Worm (Caenorhabditis elegans) whole organism, L4 larva: ENCODE results near the gene clic-1.
A peak's percentile ranks its signal among the peaks of the same experiment; 100 is the strongest.

Experiments used
- F10B5.3 ChIP-seq: sonication (generic microtip); optimal IDR thresholded peaks from 2 replicates; lab custom pipeline; 2016; ENCODE audit warnings: mild to moderate bottlenecking, missing genetic modification characterization, missing compliant biosample characterization
- F26F4.8 ChIP-seq: fragments of 200-800 bp; sonication (Bioruptor generic); conservative IDR thresholded peaks from 2 replicates; pipeline ENCODE4 v1.3.6; 2022; ENCODE audit warnings: missing genetic modification characterization, missing compliant biosample characterization
- F37D6.2 ChIP-seq: sonication (generic microtip); optimal IDR thresholded peaks from 2 replicates; lab custom pipeline; 2016; ENCODE audit warnings: mild to moderate bottlenecking, missing genetic modification characterization, missing compliant biosample characterization
- R02D3.7 ChIP-seq: fragments of 150-350 bp; sonication (generic microtip); optimal IDR thresholded peaks from 3 replicates; lab custom pipeline; 2014; ENCODE audit warnings: missing biosample characterization, missing genetic modification characterization
- Y48G9A.11 ChIP-seq: fragments of 200-800 bp; sonication (Bioruptor generic); IDR thresholded peaks from 2 replicates; pipeline ENCODE4 v1.3.6; 2022; ENCODE audit warnings: missing genetic modification reagents, missing genetic modification characterization, missing compliant biosample characterization
- Y5F2A.4 ChIP-seq: fragments of 200-800 bp; sonication (Bioruptor generic); optimal IDR thresholded peaks from 2 replicates; lab custom pipeline; 2018; ENCODE audit warnings: mild to moderate bottlenecking, missing genetic modification characterization, missing compliant biosample characterization
- Y75B8A.6 ChIP-seq: fragments of 200-800 bp; sonication (Bioruptor generic); IDR thresholded peaks from 2 replicates; pipeline ENCODE4 v1.3.6; 2022; ENCODE audit warnings: missing genetic modification reagents, missing genetic modification characterization, missing compliant biosample characterization
- aha-1 ChIP-seq: fragments of 150-350 bp; peaks from one replicate; lab custom pipeline; 2014; ENCODE audit warnings: missing biosample characterization, missing genetic modification characterization
- aly-2 ChIP-seq: sonication (generic microtip); optimal IDR thresholded peaks from 2 replicates; lab custom pipeline; 2018; ENCODE audit warnings: missing biosample characterization, missing genetic modification characterization
- ceh-20 ChIP-seq: fragments of 200-800 bp; sonication (Bioruptor generic); IDR thresholded peaks from 2 replicates; pipeline ENCODE4 v1.3.6; 2022; ENCODE audit warnings: missing genetic modification reagents, missing genetic modification characterization, missing compliant biosample characterization
- ceh-28 ChIP-seq: fragments of 150-350 bp; optimal IDR thresholded peaks from 2 replicates; lab custom pipeline; 2014; ENCODE audit warnings: missing biosample characterization, missing genetic modification reagents, missing genetic modification characterization
- ceh-32 ChIP-seq: sonication (generic microtip); optimal IDR thresholded peaks from 2 replicates; lab custom pipeline; 2016; ENCODE audit warnings: mild to moderate bottlenecking, missing genetic modification characterization, missing compliant biosample characterization; ENCODE audit not compliant: poor library complexity
- ceh-62 ChIP-seq: sonication (generic microtip); optimal IDR thresholded peaks from 2 replicates; lab custom pipeline; 2017; ENCODE audit warnings: missing biosample characterization, missing genetic modification characterization
- ceh-82 ChIP-seq: sonication (generic microtip); optimal IDR thresholded peaks from 2 replicates; lab custom pipeline; 2017; ENCODE audit warnings: missing biosample characterization, missing genetic modification characterization
- ces-1 ChIP-seq: fragments of 150-350 bp; sonication (generic microtip); optimal IDR thresholded peaks from 4 replicates; lab custom pipeline; 2014; ENCODE audit warnings: missing biosample characterization, missing genetic modification reagents, missing genetic modification characterization
- ctbp-1 ChIP-seq: fragments of 200-800 bp; sonication (Bioruptor generic); IDR thresholded peaks from 2 replicates; pipeline ENCODE4 v1.3.6; 2022; ENCODE audit warnings: missing genetic modification reagents, missing genetic modification characterization, missing compliant biosample characterization
- daf-19 ChIP-seq: fragments of 200-800 bp; sonication (Bioruptor generic); conservative IDR thresholded peaks from 2 replicates; pipeline ENCODE4 v1.3.6; 2022; ENCODE audit warnings: missing genetic modification characterization, missing compliant biosample characterization
- dmd-6 ChIP-seq: fragments of 200-800 bp; sonication (Bioruptor generic); IDR thresholded peaks from 2 replicates; pipeline ENCODE4 v1.3.6; 2022; ENCODE audit warnings: missing genetic modification reagents, missing genetic modification characterization, missing compliant biosample characterization
- egl-43 ChIP-seq: fragments of 200-800 bp; sonication (Bioruptor generic); IDR thresholded peaks from 2 replicates; pipeline ENCODE4 v1.3.6; 2022; ENCODE audit warnings: missing genetic modification reagents, missing genetic modification characterization, missing compliant biosample characterization
- fkh-10 ChIP-seq: fragments of 150-350 bp; optimal IDR thresholded peaks from 2 replicates; lab custom pipeline; 2014; ENCODE audit warnings: missing biosample characterization, missing genetic modification reagents, missing genetic modification characterization
- fos-1 ChIP-seq: fragments of 150-350 bp; optimal IDR thresholded peaks from 2 replicates; lab custom pipeline; 2014; ENCODE audit warnings: missing biosample characterization, missing genetic modification characterization
- hif-1 ChIP-seq, 2 experiments: sonication (generic microtip); optimal IDR thresholded peaks; 2 replicates each; lab custom pipeline; 2016 to 2017; ENCODE audit warnings: missing compliant biosample characterization in 2 of 2, missing genetic modification characterization in 2 of 2, missing genetic modification reagents in 2 of 2, missing genotype in 2 of 2, mild to moderate bottlenecking in 1 of 2
- jun-1 ChIP-seq: fragments of 150-350 bp; optimal IDR thresholded peaks from 2 replicates; lab custom pipeline; 2014; ENCODE audit warnings: missing biosample characterization, missing genetic modification reagents, missing genetic modification characterization
- lim-7 ChIP-seq: fragments of 200-800 bp; sonication (Bioruptor generic); IDR thresholded peaks from 2 replicates; pipeline ENCODE4 v1.3.6; 2022; ENCODE audit warnings: missing genetic modification characterization, missing compliant biosample characterization
- lin-1 ChIP-seq: fragments of 200-800 bp; sonication (Bioruptor generic); IDR thresholded peaks from 2 replicates; pipeline ENCODE4 v1.3.6; 2022; ENCODE audit warnings: missing genetic modification reagents, missing genetic modification characterization, missing compliant biosample characterization
- lin-13 ChIP-seq: fragments of 150-350 bp; optimal IDR thresholded peaks from 2 replicates; lab custom pipeline; 2014; ENCODE audit warnings: missing biosample characterization, missing genetic modification reagents, missing genetic modification characterization
- lin-38 ChIP-seq: fragments of 200-800 bp; sonication (Bioruptor generic); IDR thresholded peaks from 2 replicates; pipeline ENCODE4 v1.3.6; 2022; ENCODE audit warnings: missing genetic modification reagents, missing genetic modification characterization, missing compliant biosample characterization
- madf-5 ChIP-seq, 2 experiments: fragments of 200-800 bp; sonication (Bioruptor generic); IDR thresholded peaks; 2 replicates each; pipeline ENCODE4 v1.3.6; 2022; ENCODE audit warnings: missing compliant biosample characterization in 2 of 2, missing genetic modification characterization in 2 of 2
- mes-2 ChIP-seq: sonication (generic microtip); optimal IDR thresholded peaks from 2 replicates; lab custom pipeline; 2016; ENCODE audit warnings: missing genotype, mild to moderate bottlenecking, missing genetic modification characterization, missing compliant biosample characterization; ENCODE audit not compliant: poor library complexity, severe bottlenecking
- mxl-2 ChIP-seq: fragments of 200-800 bp; sonication (Bioruptor generic); conservative IDR thresholded peaks from 2 replicates; pipeline ENCODE4 v1.3.6; 2022; ENCODE audit warnings: missing genetic modification reagents, missing genetic modification characterization, missing compliant biosample characterization
- nhr-10 ChIP-seq: fragments of 150-350 bp; optimal IDR thresholded peaks from 2 replicates; lab custom pipeline; 2014; ENCODE audit warnings: missing biosample characterization, missing genetic modification characterization
- nhr-11 ChIP-seq: fragments of 150-350 bp; optimal IDR thresholded peaks from 2 replicates; lab custom pipeline; 2014; ENCODE audit warnings: missing biosample characterization, missing genetic modification characterization
- nhr-111 ChIP-seq: fragments of 200-800 bp; sonication (Bioruptor generic); optimal IDR thresholded peaks from 2 replicates; lab custom pipeline; 2018; ENCODE audit warnings: mild to moderate bottlenecking, missing genetic modification characterization, missing compliant biosample characterization
- nhr-237 ChIP-seq: sonication (generic microtip); optimal IDR thresholded peaks from 2 replicates; lab custom pipeline; 2017; ENCODE audit warnings: missing biosample characterization, missing genetic modification characterization
- nhr-25 ChIP-seq: sonication (generic microtip); optimal IDR thresholded peaks from 2 replicates; lab custom pipeline; 2017; ENCODE audit warnings: missing genetic modification characterization, mild to moderate bottlenecking, missing compliant biosample characterization, antibody characterized with exemption, moderate library complexity, borderline replicate concordance; ENCODE audit not compliant: insufficient read depth
- nhr-41 ChIP-seq: fragments of 200-800 bp; sonication (Bioruptor generic); IDR thresholded peaks from 2 replicates; pipeline ENCODE4 v1.3.6; 2022; ENCODE audit warnings: missing genetic modification reagents, missing genetic modification characterization, missing compliant biosample characterization
- nhr-42 ChIP-seq: fragments of 200-800 bp; sonication (Bioruptor generic); IDR thresholded peaks from 2 replicates; pipeline ENCODE4 v1.3.6; 2022; ENCODE audit warnings: missing genetic modification characterization, missing compliant biosample characterization
- nhr-76 ChIP-seq: fragments of 150-350 bp; optimal IDR thresholded peaks from 2 replicates; lab custom pipeline; 2014; ENCODE audit warnings: missing biosample characterization, missing genetic modification characterization
- nhr-77 ChIP-seq: fragments of 150-350 bp; optimal IDR thresholded peaks from 2 replicates; lab custom pipeline; 2014; ENCODE audit warnings: missing biosample characterization, missing genetic modification characterization
- pha-4 ChIP-seq, 2 experiments: fragments of 150-350 bp in 1 of 2; fragments of 200-800 bp in 1 of 2; sonication (Bioruptor generic) in 1 of 2; IDR thresholded peaks in 1 of 2; optimal IDR thresholded peaks in 1 of 2; 2 replicates each; pipeline versions ENCODE4 v1.3.6 to Lab custom; 2014 to 2022; ENCODE audit warnings: missing genetic modification characterization in 2 of 2, missing genetic modification reagents in 2 of 2, missing biosample characterization in 1 of 2, missing compliant biosample characterization in 1 of 2
- saeg-2 ChIP-seq: fragments of 200-800 bp; sonication (Bioruptor generic); IDR thresholded peaks from 2 replicates; pipeline ENCODE4 v1.3.6; 2022; ENCODE audit warnings: missing genetic modification reagents, missing genetic modification characterization, missing compliant biosample characterization
- set-16 ChIP-seq: fragments of 200-800 bp; sonication (Bioruptor generic); IDR thresholded peaks from 2 replicates; pipeline ENCODE4 v1.3.6; 2022; ENCODE audit warnings: missing genetic modification reagents, missing genetic modification characterization, missing compliant biosample characterization
- skn-1 ChIP-seq: fragments of 150-350 bp; optimal IDR thresholded peaks from 2 replicates; lab custom pipeline; 2014; ENCODE audit warnings: missing biosample characterization, missing genetic modification characterization
- snpc-4 ChIP-seq: fragments of 150-350 bp; optimal IDR thresholded peaks from 2 replicates; lab custom pipeline; 2014; ENCODE audit warnings: missing biosample characterization, missing genetic modification characterization
- spr-1 ChIP-seq: sonication (generic microtip); optimal IDR thresholded peaks from 2 replicates; lab custom pipeline; 2016; ENCODE audit warnings: mild to moderate bottlenecking, missing genetic modification characterization, missing compliant biosample characterization
- tra-1 ChIP-seq: fragments of 200-800 bp; sonication (Bioruptor generic); IDR thresholded peaks from 2 replicates; pipeline ENCODE4 v1.3.6; 2022; ENCODE audit warnings: missing genetic modification reagents, missing genetic modification characterization, missing compliant biosample characterization
- unc-130 ChIP-seq: sonication (generic microtip); optimal IDR thresholded peaks from 2 replicates; lab custom pipeline; 2016; ENCODE audit warnings: missing genetic modification reagents, missing genetic modification characterization, missing compliant biosample characterization
- vab-7 ChIP-seq: fragments of 200-800 bp; sonication (Bioruptor generic); IDR thresholded peaks from 2 replicates; pipeline ENCODE4 v1.3.6; 2022; ENCODE audit warnings: missing genetic modification reagents, missing genetic modification characterization, missing compliant biosample characterization
- zag-1 ChIP-seq: fragments of 150-350 bp; optimal IDR thresholded peaks from 2 replicates; lab custom pipeline; 2014; ENCODE audit warnings: missing biosample characterization, missing genetic modification characterization
- zfp-2 ChIP-seq: sonication (generic microtip); optimal IDR thresholded peaks from 2 replicates; lab custom pipeline; 2016; ENCODE audit warnings: mild to moderate bottlenecking, missing genetic modification characterization, missing compliant biosample characterization
- zfp-3 ChIP-seq: fragments of 200-800 bp; sonication (Bioruptor generic); conservative IDR thresholded peaks from 2 replicates; pipeline ENCODE4 v1.3.6; 2022; ENCODE audit warnings: missing genetic modification reagents, missing genetic modification characterization, missing compliant biosample characterization
- zip-2 ChIP-seq: fragments of 150-350 bp; optimal IDR thresholded peaks from 2 replicates; lab custom pipeline; 2014; ENCODE audit warnings: missing biosample characterization, missing genetic modification characterization

Gene clic-1

DNA sequence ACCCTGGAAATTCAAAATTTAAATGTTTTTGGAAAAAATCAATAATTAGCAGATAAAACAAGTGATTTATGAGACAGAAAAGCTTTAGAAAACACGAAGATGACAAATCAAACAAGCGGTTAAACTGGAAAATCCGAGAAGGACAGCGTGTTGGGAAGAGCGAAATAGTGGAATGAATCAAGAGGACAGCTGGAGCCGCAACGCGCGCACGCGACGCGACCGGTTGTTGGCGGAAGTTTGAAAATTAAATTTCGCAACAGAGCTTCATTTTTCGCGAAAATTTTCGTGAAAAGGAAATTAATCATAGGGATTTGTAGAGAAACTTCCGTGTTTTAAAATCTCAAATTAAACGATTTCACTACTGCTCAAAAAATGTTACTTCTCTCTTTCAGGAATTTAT is at the start of gene clic-1:
Gene clic-1 (minus strand): TSS at position 3 of the 400 bp plus-strand sequence.
- no peak; the same call in 1 of the 2 replicates for TF ChIP-seq dmd-6 (GFP tag; lab: Robert Waterston, UW)
- TF ChIP-seq F37D6.2 = no peak
- no peak for TF ChIP-seq F10B5.3 (tag; lab: Kevin White, UChicago)
- TF ChIP-seq mxl-2 = no peak
- no peak for TF ChIP-seq nhr-11 (tag; lab: Kevin White, UChicago)
- no peak for TF ChIP-seq ceh-62 (tag; lab: Kevin White, UChicago)
- TF ChIP-seq skn-1 = no peak
- no peak for TF ChIP-seq ctbp-1 (GFP tag; lab: Robert Waterston, UW)
- TF ChIP-seq unc-130 (GFP tag; lab: Kevin White, UChicago) = no peak
- TF ChIP-seq jun-1 (tag; lab: Kevin White, UChicago) = no peak
- TF ChIP-seq aly-2 = no peak
- TF ChIP-seq ceh-32 (tag; lab: Kevin White, UChicago) = no peak
- no peak for TF ChIP-seq saeg-2
- no peak for TF ChIP-seq zfp-3 (GFP tag; lab: Robert Waterston, UW)
- peak in 1 of 2 experiments; percentile 30 for TF ChIP-seq hif-1 (tag; optimal IDR thresholded peaks at IDR 0.05; lab: Kevin White, UChicago)
- no peak for TF ChIP-seq lim-7 (GFP tag; lab: Robert Waterston, UW)
- no peak for TF ChIP-seq nhr-42 (GFP tag; lab: Robert Waterston, UW)
- TF ChIP-seq madf-5 (GFP tag; IDR thresholded peaks at IDR 0.05; lab: Robert Waterston, UW) = no peak
- no peak for TF ChIP-seq lin-1
- no peak for TF ChIP-seq Y75B8A.6
- TF ChIP-seq zfp-2 (tag; lab: Kevin White, UChicago) = no peak
- TF ChIP-seq F26F4.8 (GFP tag; lab: Robert Waterston, UW) = no peak
- no peak for TF ChIP-seq ceh-28 (tag; lab: Kevin White, UChicago)
- no peak for TF ChIP-seq snpc-4 (tag; lab: Kevin White, UChicago)
- no peak for TF ChIP-seq lin-13 (GFP tag; lab: Kevin White, UChicago)
- TF ChIP-seq zip-2 (tag; lab: Kevin White, UChicago) = no peak
- TF ChIP-seq tra-1 (GFP tag; lab: Robert Waterston, UW) = no peak
- no peak for TF ChIP-seq set-16
- no peak for TF ChIP-seq nhr-25 (tag; lab: Kevin White, UChicago)
- TF ChIP-seq daf-19 (GFP tag; lab: Robert Waterston, UW) = no peak
- no peak for TF ChIP-seq egl-43 (GFP tag; lab: Robert Waterston, UW)
- TF ChIP-seq mes-2 (tag; lab: Kevin White, UChicago) = peak; percentile 56
- no peak for TF ChIP-seq nhr-41 (GFP tag; lab: Robert Waterston, UW)
- no peak for TF ChIP-seq lin-38 (GFP tag; lab: Robert Waterston, UW)
- no peak for TF ChIP-seq nhr-10 (tag; lab: Kevin White, UChicago)
- TF ChIP-seq nhr-77 = no peak
- TF ChIP-seq Y5F2A.4 (GFP tag; lab: Kevin White, UChicago) = no peak
- peak; percentile 22 for TF ChIP-seq aha-1 (tag; lab: Kevin White, UChicago)
- no peak for TF ChIP-seq ceh-82
- peak; percentile 43 for TF ChIP-seq fkh-10 (GFP tag; lab: Kevin White, UChicago)
- TF ChIP-seq zag-1 (tag; lab: Kevin White, UChicago) = no peak
- no peak for TF ChIP-seq ceh-20 (GFP tag; lab: Robert Waterston, UW)
- TF ChIP-seq nhr-111 = no peak
- TF ChIP-seq R02D3.7 (tag; lab: Kevin White, UChicago) = no peak
- no peak for TF ChIP-seq nhr-76
- no peak for TF ChIP-seq fos-1
- TF ChIP-seq spr-1 (tag; lab: Kevin White, UChicago) = no peak
- TF ChIP-seq vab-7 (GFP tag; lab: Robert Waterston, UW) = no peak
- no peak for TF ChIP-seq nhr-237 (tag; lab: Kevin White, UChicago)
- TF ChIP-seq pha-4 (GFP tag; IDR thresholded peaks at IDR 0.05; lab: Robert Waterston, UW) = no peak
- TF ChIP-seq pha-4 (tag; optimal IDR thresholded peaks at IDR 0.05; lab: Kevin White, UChicago) = no peak
- no peak for TF ChIP-seq Y48G9A.11 (GFP tag; lab: Robert Waterston, UW)
- no peak for TF ChIP-seq ces-1 (GFP tag; lab: Kevin White, UChicago)
